Fruit fly (Drosophila melanogaster) whole organism, prepupa: ENCODE results near the gene Lmpt.
A peak's percentile ranks its signal among the peaks of the same experiment; 100 is the strongest.

ENCODE experiments used
- Blimp-1 ChIP-seq: fragments of 200-800 bp; sonication (Bioruptor generic); optimal IDR thresholded peaks from 3 replicates; lab custom pipeline; 2017; ENCODE audit warnings: missing biosample characterization, missing genetic modification characterization, mild to moderate bottlenecking, moderate library complexity, missing genetic modification reagents
- CG10631 ChIP-seq: fragments of 200-800 bp; sonication (Bioruptor generic); optimal IDR thresholded peaks from 2 replicates; lab custom pipeline; 2016; ENCODE audit warnings: missing biosample characterization, missing genetic modification characterization
- CG10669 ChIP-seq: fragments of 200-800 bp; sonication (Bioruptor generic); optimal IDR thresholded peaks from 3 replicates; lab custom pipeline; 2018; ENCODE audit warnings: missing biosample characterization, mild to moderate bottlenecking, missing genetic modification characterization, moderate library complexity
- CG11902 ChIP-seq: fragments of 200-800 bp; sonication (Bioruptor generic); optimal IDR thresholded peaks from 3 replicates; lab custom pipeline; 2016; ENCODE audit warnings: missing biosample characterization, missing genetic modification characterization
- CG16779 ChIP-seq: fragments of 200-800 bp; sonication (Bioruptor generic); optimal IDR thresholded peaks from 3 replicates; lab custom pipeline; 2017; ENCODE audit warnings: missing biosample characterization, mild to moderate bottlenecking, missing genetic modification characterization
- CG3032 ChIP-seq: fragments of 200-800 bp; optimal IDR thresholded peaks from 2 replicates; lab custom pipeline; 2019; ENCODE audit warnings: missing biosample characterization, mild to moderate bottlenecking, missing genetic modification characterization, moderate library complexity
- CG31627 ChIP-seq: fragments of 200-800 bp; sonication (Bioruptor generic); optimal IDR thresholded peaks from 3 replicates; lab custom pipeline; 2016; ENCODE audit warnings: missing biosample characterization, missing genetic modification characterization
- CG3919 ChIP-seq: fragments of 200-800 bp; sonication (Bioruptor generic); optimal IDR thresholded peaks from 3 replicates; lab custom pipeline; 2016; ENCODE audit warnings: missing biosample characterization, missing genetic modification characterization
- CG6276 ChIP-seq: fragments of 200-800 bp; sonication (Bioruptor generic); optimal IDR thresholded peaks from 2 replicates; lab custom pipeline; 2017; ENCODE audit warnings: missing biosample characterization, mild to moderate bottlenecking, missing genetic modification characterization
- CG6792 ChIP-seq: fragments of 200-800 bp; sonication (Bioruptor generic); optimal IDR thresholded peaks from 3 replicates; lab custom pipeline; 2016; ENCODE audit warnings: missing biosample characterization, missing genetic modification characterization
- CG6808 ChIP-seq: fragments of 200-800 bp; sonication (Bioruptor generic); optimal IDR thresholded peaks from 3 replicates; lab custom pipeline; 2017; ENCODE audit warnings: missing biosample characterization, missing genetic modification characterization, mild to moderate bottlenecking, moderate library complexity, missing genetic modification reagents
- CG7368 ChIP-seq: fragments of 200-800 bp; sonication (Bioruptor generic); optimal IDR thresholded peaks from 3 replicates; lab custom pipeline; 2016; ENCODE audit warnings: missing biosample characterization, missing genetic modification characterization
- CG8119 ChIP-seq: fragments of 200-800 bp; sonication (Bioruptor generic); IDR thresholded peaks from 3 replicates; pipeline ENCODE4 v1.3.6; 2022; ENCODE audit warnings: missing biosample characterization, missing genetic modification characterization
- CG9139 ChIP-seq: fragments of 200-800 bp; sonication (Bioruptor generic); optimal IDR thresholded peaks from 3 replicates; lab custom pipeline; 2017; ENCODE audit warnings: missing biosample characterization, mild to moderate bottlenecking, missing genetic modification characterization
- Eip78C ChIP-seq: fragments of 200-800 bp; sonication (Bioruptor generic); peaks from one replicate; lab custom pipeline; 2016; ENCODE audit warnings: missing biosample characterization, missing genetic modification characterization
- Eip93F ChIP-seq: fragments of 200-800 bp; sonication (Bioruptor generic); optimal IDR thresholded peaks from 2 replicates; lab custom pipeline; 2016; ENCODE audit warnings: missing biosample characterization, mild to moderate bottlenecking, missing genetic modification characterization
- Ets96B ChIP-seq: fragments of 200-800 bp; optimal IDR thresholded peaks from 2 replicates; lab custom pipeline; 2019; ENCODE audit warnings: missing biosample characterization, mild to moderate bottlenecking, missing genetic modification characterization, moderate library complexity
- Gug ChIP-seq: fragments of 200-800 bp; sonication (Bioruptor generic); IDR thresholded peaks from 2 replicates; pipeline ENCODE4 v1.3.6; 2022; ENCODE audit warnings: missing biosample characterization, missing genetic modification characterization
- Hr38 ChIP-seq: sonication (Bioruptor generic); optimal IDR thresholded peaks from 2 replicates; lab custom pipeline; 2016; ENCODE audit warnings: missing biosample characterization, missing genetic modification characterization
- OdsH ChIP-seq: fragments of 200-800 bp; sonication (Bioruptor generic); optimal IDR thresholded peaks from 3 replicates; lab custom pipeline; 2016; ENCODE audit warnings: missing biosample characterization, missing genetic modification characterization
- Sox102F ChIP-seq: fragments of 200-800 bp; sonication (Bioruptor generic); optimal IDR thresholded peaks from 2 replicates; lab custom pipeline; 2016; ENCODE audit warnings: missing biosample characterization, mild to moderate bottlenecking, missing genetic modification characterization
- Sox14 ChIP-seq: fragments of 200-800 bp; sonication (Bioruptor generic); optimal IDR thresholded peaks from 3 replicates; lab custom pipeline; 2016; ENCODE audit warnings: missing biosample characterization, missing genetic modification characterization
- Sox15 ChIP-seq: fragments of 200-800 bp; sonication (Bioruptor generic); optimal IDR thresholded peaks from 3 replicates; lab custom pipeline; 2016; ENCODE audit warnings: missing biosample characterization, missing genetic modification characterization
- cyc ChIP-seq: fragments of 200-800 bp; sonication (Bioruptor generic); optimal IDR thresholded peaks from 3 replicates; lab custom pipeline; 2016; ENCODE audit warnings: missing biosample characterization, missing genetic modification characterization
- dsx ChIP-seq: fragments of 200-800 bp; optimal IDR thresholded peaks from 3 replicates; lab custom pipeline; 2019; ENCODE audit warnings: missing biosample characterization, mild to moderate bottlenecking, missing genetic modification characterization, moderate library complexity; ENCODE audit not compliant: poor library complexity, severe bottlenecking
- eg ChIP-seq: fragments of 200-800 bp; sonication (Bioruptor generic); IDR thresholded peaks from 3 replicates; pipeline ENCODE4 v1.3.6; 2022; ENCODE audit warnings: missing biosample characterization, missing genetic modification characterization
- fd59A ChIP-seq: fragments of 200-800 bp; sonication (Bioruptor generic); optimal IDR thresholded peaks from 2 replicates; lab custom pipeline; 2017; ENCODE audit warnings: missing biosample characterization, mild to moderate bottlenecking, missing genetic modification characterization, missing genetic modification reagents
- fd85E ChIP-seq: fragments of 200-800 bp; sonication (Bioruptor generic); optimal IDR thresholded peaks from 3 replicates; lab custom pipeline; 2016; ENCODE audit warnings: missing biosample characterization, missing genetic modification characterization
- fkh ChIP-seq: fragments of 200-800 bp; sonication (Bioruptor generic); optimal IDR thresholded peaks from 3 replicates; lab custom pipeline; 2017; ENCODE audit warnings: missing biosample characterization, mild to moderate bottlenecking, missing genetic modification characterization, moderate library complexity
- lz ChIP-seq: fragments of 200-800 bp; sonication (Bioruptor generic); optimal IDR thresholded peaks from 3 replicates; lab custom pipeline; 2016; ENCODE audit warnings: missing biosample characterization, missing genetic modification characterization
- pdm3 ChIP-seq: fragments of 200-800 bp; sonication (Bioruptor generic); optimal IDR thresholded peaks from 3 replicates; lab custom pipeline; 2016; ENCODE audit warnings: missing biosample characterization, missing genetic modification characterization
- salr ChIP-seq, 2 experiments: fragments of 200-800 bp; sonication (Bioruptor generic); optimal IDR thresholded peaks; 3 replicates each; lab custom pipeline; 2016 to 2018; ENCODE audit warnings: missing biosample characterization in 2 of 2, missing genetic modification characterization in 2 of 2, mild to moderate bottlenecking in 1 of 2
- ss ChIP-seq, 2 experiments: fragments of 200-800 bp; sonication (Bioruptor generic); optimal IDR thresholded peaks; 2 replicates in 1 of 2; 3 replicates in 1 of 2; lab custom pipeline; 2017 to 2018; ENCODE audit warnings: mild to moderate bottlenecking in 2 of 2, missing biosample characterization in 2 of 2, missing genetic modification characterization in 2 of 2, moderate library complexity in 1 of 2
- svp ChIP-seq: fragments of 200-800 bp; sonication (Bioruptor generic); peaks from one replicate; lab custom pipeline; 2016; ENCODE audit warnings: missing biosample characterization, missing genetic modification characterization
- vri ChIP-seq: fragments of 200-800 bp; sonication (Bioruptor generic); optimal IDR thresholded peaks from 3 replicates; lab custom pipeline; 2016; ENCODE audit warnings: missing biosample characterization, mild to moderate bottlenecking, missing genetic modification characterization

Gene Lmpt

DNA sequence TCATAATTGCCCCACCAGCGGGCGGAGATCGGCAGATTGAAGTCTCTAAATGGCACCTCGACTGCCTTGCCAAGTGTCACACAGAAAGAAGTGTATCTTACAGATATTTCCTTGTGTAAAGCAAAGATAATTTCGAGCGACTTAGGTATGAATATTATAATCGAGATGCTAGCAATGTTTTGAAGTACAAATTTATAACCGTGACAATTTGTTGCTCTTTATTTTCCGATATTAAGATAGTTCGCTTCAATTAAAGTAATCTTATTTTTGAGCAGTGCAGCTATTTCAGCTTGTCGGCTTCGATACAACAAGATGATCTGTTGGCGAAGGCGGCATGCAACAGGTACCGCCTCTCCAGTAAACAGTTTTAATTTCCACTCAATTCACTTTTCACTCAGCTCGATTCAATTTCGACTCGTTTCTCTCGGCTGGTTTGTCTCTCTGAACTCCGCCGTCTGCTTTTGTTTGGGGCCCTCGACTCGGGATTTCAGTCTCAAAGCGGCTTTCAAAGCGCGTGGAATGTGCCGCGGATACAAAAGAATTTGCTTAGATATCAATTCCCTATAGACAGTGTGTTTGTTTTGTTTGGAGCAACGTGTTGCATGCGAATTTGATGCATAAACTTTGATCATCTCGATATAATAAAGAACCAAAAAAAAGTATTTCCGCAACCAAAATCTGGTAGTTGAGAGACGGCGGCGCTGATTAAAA, 50.8 kb downstream of the Lmpt start (continued):
- TF ChIP-seq Hr38 (GFP tag; lab: Kevin White, UChicago) (no peak), eg (GFP tag; lab: Robert Waterston, UW) (peak; percentile 91), Eip78C (GFP tag; lab: Kevin White, UChicago) (peak; percentile 94), vri (no peak), CG9139 (GFP tag; lab: Kevin White, UChicago) (peak; percentile 59), Ets96B (tag; lab: Kevin White, UChicago) (peak; percentile 81), svp (GFP tag; lab: Kevin White, UChicago) (no peak), CG3919 (GFP tag; lab: Kevin White, UChicago) (peak; percentile 89), Sox14 (GFP tag; lab: Kevin White, UChicago) (peak; percentile 70), CG10669 (GFP tag; lab: Kevin White, UChicago) (peak; percentile 79), CG7368 (GFP tag; lab: Kevin White, UChicago) (peak; percentile 71), CG8119 (GFP tag; lab: Robert Waterston, UW) (peak; percentile 90; the same call in 2 of the 3 replicates), lz (GFP tag; lab: Kevin White, UChicago) (peak; percentile 5), fkh (GFP tag; lab: Kevin White, UChicago) (peak; percentile 10), Sox102F (peak; percentile 26), cyc (GFP tag; lab: Kevin White, UChicago) (peak; percentile 37), CG6276 (peak; percentile 93), dsx (peak; percentile 67), CG16779 (tag; lab: Kevin White, UChicago) (peak; percentile 73), CG31627 (GFP tag; lab: Kevin White, UChicago) (peak; percentile 9), fd59A (GFP tag; lab: Kevin White, UChicago) (peak; percentile 65), Gug (peak; percentile 83), CG10631 (peak; percentile 73)

- peak; percentile 54 for TF ChIP-seq Eip78C (GFP tag; lab: Kevin White, UChicago)
- TF ChIP-seq ss (GFP tag; optimal IDR thresholded peaks at IDR 0.05; lab: Kevin White, UChicago), result no peak
- TF ChIP-seq CG8119 (GFP tag; lab: Robert Waterston, UW), result no peak
- peak; percentile 1 for TF ChIP-seq Blimp-1 (GFP tag; lab: Kevin White, UChicago)
- no peak for TF ChIP-seq Eip93F (GFP tag; lab: Kevin White, UChicago)
- TF ChIP-seq pdm3 (GFP tag; lab: Kevin White, UChicago), result no peak
- TF ChIP-seq CG11902, result no peak
These were observed 52.5 kb downstream of the Lmpt start for dm6 chr3L:16917409-16918173.

DNA sequence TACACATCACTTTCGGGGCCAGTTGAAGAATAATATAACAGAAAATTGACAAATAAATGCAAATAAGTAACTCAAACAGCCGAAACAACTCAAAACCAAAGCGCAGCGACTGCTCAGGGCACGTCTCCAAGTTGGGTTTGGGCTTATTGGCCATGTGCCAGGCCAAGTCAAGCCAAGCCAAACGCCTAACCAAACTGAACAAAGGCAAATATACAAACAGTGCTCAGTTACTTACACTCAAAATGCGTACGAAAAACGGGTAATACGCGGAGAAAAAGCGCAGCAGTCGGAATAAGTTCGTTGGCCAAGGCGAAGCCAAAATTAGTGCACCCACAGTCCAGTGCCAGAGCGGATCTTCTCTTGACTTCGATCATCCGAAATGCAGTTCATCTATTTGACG, 57.9 kb downstream of the Lmpt start, which contains the start of gene CG13028:
Gene CG13028 (plus strand): TSS at position 301 of the 400 bp plus-strand sequence.
- TF ChIP-seq fd85E, result no peak
- TF ChIP-seq Sox15 (GFP tag; lab: Kevin White, UChicago), result no peak
- no peak for TF ChIP-seq CG6808
- TF ChIP-seq CG6792, result no peak
- no peak for TF ChIP-seq CG11902
- no peak for TF ChIP-seq CG6276
- TF ChIP-seq eg (GFP tag; lab: Robert Waterston, UW), result no peak
- no peak for TF ChIP-seq salr (GFP tag; optimal IDR thresholded peaks at IDR 0.05; lab: Kevin White, UChicago)
- TF ChIP-seq CG16779 (tag; lab: Kevin White, UChicago), result no peak
- no peak for TF ChIP-seq CG3032 (tag; lab: Kevin White, UChicago)
- TF ChIP-seq OdsH, result no peak
- TF ChIP-seq, all 60 proteins: peak for 0
